Fruit fly (Drosophila melanogaster): ENCODE measurements around the gene Plp.

Plp gene

DNA sequence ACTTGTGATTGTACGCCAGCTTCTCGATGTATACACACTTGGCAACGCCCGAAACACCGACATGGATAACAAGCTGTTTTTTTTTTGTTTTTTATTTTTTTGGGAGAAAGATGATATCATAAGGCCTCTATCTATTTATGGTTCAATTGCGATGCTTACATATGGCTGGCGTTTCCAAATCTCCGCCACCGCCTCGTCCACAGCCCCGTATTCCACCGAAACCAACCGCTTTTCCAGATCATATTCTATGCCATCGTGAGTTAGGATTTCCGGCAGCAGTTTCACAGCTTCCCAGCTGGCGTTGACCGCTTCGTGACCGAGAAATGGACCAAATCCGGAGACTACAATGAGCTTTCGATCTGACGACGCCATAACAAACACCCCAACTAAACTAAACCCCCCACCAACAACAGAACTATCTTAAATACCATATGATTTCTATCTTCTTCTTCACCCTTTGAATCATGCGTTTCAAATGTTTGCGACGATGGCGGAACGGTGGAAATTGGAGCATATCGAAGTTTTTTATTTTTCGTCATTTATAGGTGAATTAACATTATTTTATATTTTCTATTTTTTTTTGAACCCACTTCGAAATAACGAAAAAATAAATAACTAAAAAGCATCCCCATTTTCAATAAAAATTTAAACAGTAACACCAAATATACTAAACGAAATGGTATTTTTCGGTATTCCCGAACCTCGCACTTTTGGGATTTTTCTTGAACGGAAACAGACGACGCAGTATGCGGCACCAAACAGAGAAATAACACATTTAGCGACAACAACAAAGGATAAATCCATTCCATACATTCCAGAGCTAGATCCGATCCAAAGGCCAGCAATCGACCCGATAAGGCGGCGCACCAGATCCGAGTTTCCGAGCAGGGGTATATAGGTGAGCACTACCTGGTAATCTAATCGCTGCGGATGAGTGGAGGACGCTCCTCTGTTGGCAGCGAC lies 49.4 kb upstream of the Plp start, which contains the start of the genes CG32147 and Pex3 (continued):
- TF ChIP-seq trem (tag; optimal IDR thresholded peaks at IDR 0.05) (peak; percentile 66), emc (GFP tag; optimal IDR thresholded peaks at IDR 0.05) (no peak), Sox100B (GFP tag; optimal IDR thresholded peaks at IDR 0.05) (peak; percentile 2), CG1602 (GFP tag; optimal IDR thresholded peaks at IDR 0.05) (no peak), bowl (GFP tag; IDR thresholded peaks at IDR 0.05) (no peak), grn (GFP tag; optimal IDR thresholded peaks at IDR 0.05) (peak; percentile 49), tna (GFP tag; IDR thresholded peaks at IDR 0.05; ENCODE audit: partially characterized antibody) (no peak), dimm (GFP tag; IDR thresholded peaks at IDR 0.05) (no peak), btn (GFP tag; optimal IDR thresholded peaks at IDR 0.05) (no peak), tap (tag; optimal IDR thresholded peaks at IDR 0.05) (no peak), CG14965 (GFP tag; optimal IDR thresholded peaks at IDR 0.05; ENCODE audit: borderline replicate concordance) (no peak), crp (GFP tag; optimal IDR thresholded peaks at IDR 0.05) (peak; percentile 43 to 89), her (GFP tag; optimal IDR thresholded peaks at IDR 0.05) (no peak), BtbVII (GFP tag; optimal IDR thresholded peaks at IDR 0.05) (peak; percentile 20), CG2116 (GFP tag; optimal IDR thresholded peaks at IDR 0.05) (peak; percentile 58), CG17829 (tag; optimal IDR thresholded peaks at IDR 0.05) (peak; percentile 7), CG11456 (GFP tag; IDR thresholded peaks at IDR 0.05) (0 out of 3 replicates have a peak, but pooled peaks have one; percentile 16), CG2129 (GFP tag; IDR thresholded peaks at IDR 0.05; ENCODE audit: partially characterized antibody) (no peak), Camta (GFP tag; optimal IDR thresholded peaks at IDR 0.05) (no peak), CG15601 (tag; optimal IDR thresholded peaks at IDR 0.05) (peak; percentile 60), CG1233 (GFP tag; optimal IDR thresholded peaks at IDR 0.05) (no peak), sim (GFP tag; IDR thresholded peaks at IDR 0.05) (no peak), CG12071 (GFP tag; optimal IDR thresholded peaks at IDR 0.05) (no peak), CG17568 (GFP tag; optimal IDR thresholded peaks at IDR 0.05) (no peak), zen2 (GFP tag; IDR thresholded peaks at IDR 0.05; ENCODE audit: partially characterized antibody) (no peak), dan (GFP tag; IDR thresholded peaks at IDR 0.05) (no peak), CG7928 (GFP tag; optimal IDR thresholded peaks at IDR 0.05) (no peak), CG30020 (tag; optimal IDR thresholded peaks at IDR 0.05) (peak; percentile 88), Ptx1 (GFP tag; IDR thresholded peaks at IDR 0.05) (no peak), CG17385 (GFP tag; optimal IDR thresholded peaks at IDR 0.05) (peak; percentile 97), psq (GFP tag; optimal IDR thresholded peaks at IDR 0.05) (no peak), Hmr (GFP tag; optimal IDR thresholded peaks at IDR 0.05) (peak; percentile 12), kni (GFP tag; optimal IDR thresholded peaks at IDR 0.05) (peak; percentile 25), CG32772 (GFP tag; IDR thresholded peaks at IDR 0.05) (no peak), ase (GFP tag; IDR thresholded peaks at IDR 0.05) (no peak), Atf3 (GFP tag; optimal IDR thresholded peaks at IDR 0.05) (no peak), CG7271 (tag; optimal IDR thresholded peaks at IDR 0.05) (no peak), Fer3 (tag; optimal IDR thresholded peaks at IDR 0.05) (no peak), nmo (GFP tag; optimal IDR thresholded peaks at IDR 0.05) (peak; percentile 59), Ets65A (GFP tag) (no peak), ato (GFP tag; IDR thresholded peaks at IDR 0.05; ENCODE audit: partially characterized antibody) (no peak), en (GFP tag; optimal IDR thresholded peaks at IDR 0.05) (no peak), CG9876 (GFP tag; optimal IDR thresholded peaks at IDR 0.05) (no peak), tx (GFP tag; optimal IDR thresholded peaks at IDR 0.05) (no peak), tll (GFP tag; optimal IDR thresholded peaks at IDR 0.05) (no peak), CG4328 (GFP tag; optimal IDR thresholded peaks at IDR 0.05) (no peak), CG1603 (tag; optimal IDR thresholded peaks at IDR 0.05) (peak; percentile 89), NFAT (GFP tag; IDR thresholded peaks at IDR 0.05) (no peak)

Measured in whole organism, embryonic.